Worm (Caenorhabditis elegans): ENCODE data around the gene E02C12.8.

E02C12.8 gene

DNA sequence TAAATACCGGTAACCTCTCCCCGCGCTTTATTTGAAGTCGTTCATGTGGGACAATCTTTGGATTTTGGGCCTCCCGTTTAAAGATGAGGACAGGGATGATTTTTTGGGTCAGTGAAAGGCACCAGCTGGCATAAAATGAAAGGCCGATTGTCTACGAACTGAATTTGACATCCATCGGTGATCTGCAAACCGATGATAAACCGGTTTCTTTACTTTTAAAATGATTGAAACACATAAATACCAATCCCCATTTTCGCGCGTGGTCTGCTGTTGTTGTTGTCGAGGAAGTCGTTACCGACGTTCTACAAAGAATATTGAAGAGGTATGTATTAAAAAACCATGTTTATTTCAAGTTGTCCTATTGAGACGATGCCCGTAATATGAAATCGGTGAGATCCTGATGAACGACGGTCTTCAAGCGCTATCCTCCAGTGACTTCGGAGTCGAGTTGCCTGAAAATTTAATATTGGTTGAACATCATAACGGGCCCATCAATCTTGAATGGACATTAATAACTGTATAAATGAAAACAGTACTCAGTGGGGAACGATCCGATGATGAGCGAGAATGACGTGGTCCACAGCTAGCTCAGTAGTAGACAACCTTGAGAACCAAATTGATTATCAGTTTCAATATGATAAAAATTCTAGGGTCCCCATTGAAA, 30.3 kb downstream of the E02C12.8 start (continued):
- TF ChIP-seq rec-8 (tag; optimal IDR thresholded peaks at IDR 0.05) = no peak
- peak; percentile 22; the same call in 1 of the 2 replicates for TF ChIP-seq C17E4.6 (GFP tag; IDR thresholded peaks at IDR 0.05)
- TF ChIP-seq Y67H2A.10 (GFP tag; conservative IDR thresholded peaks at IDR 0.05) = no peak; the same call in 1 of the 2 replicates
- TF ChIP-seq K11D2.4 (GFP tag; IDR thresholded peaks at IDR 0.05) = peak; percentile 82
- TF ChIP-seq zfh-2 (GFP tag; conservative IDR thresholded peaks at IDR 0.05) = no peak
- TF ChIP-seq F37B4.10 (GFP tag; IDR thresholded peaks at IDR 0.05) = 0 out of 2 replicates have a peak, but pooled peaks have one; percentile 30
- peak; percentile 77 for TF ChIP-seq ekl-4 (GFP tag; IDR thresholded peaks at IDR 0.05)
- no peak for TF ChIP-seq chd-7 (tag; optimal IDR thresholded peaks at IDR 0.05)
- peak; percentile 8; the same call in 1 of the 2 replicates for TF ChIP-seq B0336.3 (GFP tag; IDR thresholded peaks at IDR 0.05)
- TF ChIP-seq attf-5 (GFP tag; optimal IDR thresholded peaks at IDR 0.05) = no peak
- TF ChIP-seq attf-3 (GFP tag; conservative IDR thresholded peaks at IDR 0.05) = 0 out of 2 replicates have a peak, but pooled peaks have one; percentile 40
- no peak for TF ChIP-seq tbp1 (GFP tag; optimal IDR thresholded peaks at IDR 0.05)
- no peak for TF ChIP-seq him-1 (tag; optimal IDR thresholded peaks at IDR 0.05)
- TF ChIP-seq B0035.1 (tag; optimal IDR thresholded peaks at IDR 0.05) = no peak
- TF ChIP-seq F23B12.7 (tag; optimal IDR thresholded peaks at IDR 0.05; ENCODE audit: insufficient read depth) = peak; percentile 8
- no peak for TF ChIP-seq F33H1.4 (GFP tag; IDR thresholded peaks at IDR 0.05)
- no peak for TF ChIP-seq unc-62 (GFP tag; optimal IDR thresholded peaks at IDR 0.05)
- TF ChIP-seq T26A5.8 (tag; optimal IDR thresholded peaks at IDR 0.05) = no peak
- TF ChIP-seq F22D6.2 (tag; optimal IDR thresholded peaks at IDR 0.05) = no peak
- no peak for TF ChIP-seq snpc-4 (GFP tag; optimal IDR thresholded peaks at IDR 0.05)
- TF ChIP-seq snpc-4 (tag; optimal IDR thresholded peaks at IDR 0.05) = no peak
- TF ChIP-seq hlh-12 (tag; optimal IDR thresholded peaks at IDR 0.05) = no peak
- no peak for TF ChIP-seq zim-3 (tag; optimal IDR thresholded peaks at IDR 0.05)
- no peak for TF ChIP-seq sptf-2 (GFP tag; optimal IDR thresholded peaks at IDR 0.05)
- TF ChIP-seq snpc-1.1 (tag; optimal IDR thresholded peaks at IDR 0.05; ENCODE audit: insufficient read depth) = peak; percentile 15
- no peak for TF ChIP-seq lin-54 (GFP tag; optimal IDR thresholded peaks at IDR 0.05)
- TF ChIP-seq F52B5.7 (tag; optimal IDR thresholded peaks at IDR 0.05) = no peak
- no peak for TF ChIP-seq ztf-22 (GFP tag; optimal IDR thresholded peaks at IDR 0.05)
- TF ChIP-seq Y79H2A.3 (GFP tag; conservative IDR thresholded peaks at IDR 0.05) = peak; percentile 91
- TF ChIP-seq K12H6.12 (tag; optimal IDR thresholded peaks at IDR 0.05) = no peak
- TF ChIP-seq nhr-179 (tag; optimal IDR thresholded peaks at IDR 0.05) = no peak
- no peak for TF ChIP-seq let-607 (tag; optimal IDR thresholded peaks at IDR 0.05)
- no peak for TF ChIP-seq Y53F4B.3 (GFP tag; IDR thresholded peaks at IDR 0.05)
- TF ChIP-seq hmg-20 (GFP tag; IDR thresholded peaks at IDR 0.05) = peak; percentile 51; the same call in 1 of the 2 replicates
- TF ChIP-seq ztf-18 (tag; optimal IDR thresholded peaks at IDR 0.05) = no peak
- TF ChIP-seq lsy-27 (tag; optimal IDR thresholded peaks at IDR 0.05; ENCODE audit: borderline replicate concordance, insufficient read depth) = no peak
- peak; percentile 59 for TF ChIP-seq ztf-28 (GFP tag; IDR thresholded peaks at IDR 0.05)
- TF ChIP-seq ceh-100 (GFP tag; IDR thresholded peaks at IDR 0.05) = no peak; the same call in 1 of the 2 replicates
- no peak for TF ChIP-seq mxl-1 (tag; optimal IDR thresholded peaks at IDR 0.05)
- no peak; the same call in 1 of the 2 replicates for TF ChIP-seq lin-26 (GFP tag; IDR thresholded peaks at IDR 0.05)
- no peak for TF ChIP-seq ztf-3 (GFP tag; optimal IDR thresholded peaks at IDR 0.05)
- TF ChIP-seq tlf-1 (GFP tag; optimal IDR thresholded peaks at IDR 0.05) = peak; percentile 34
- no peak for TF ChIP-seq ztf-26 (tag; optimal IDR thresholded peaks at IDR 0.05)
- no peak for TF ChIP-seq hlh-26 (GFP tag; conservative IDR thresholded peaks at IDR 0.05)
- peak; percentile 43; the same call in 1 of the 2 replicates for TF ChIP-seq hsf-1 (GFP tag; IDR thresholded peaks at IDR 0.05)
- no peak for TF ChIP-seq lin-40 (tag; optimal IDR thresholded peaks at IDR 0.05)
- no peak for TF ChIP-seq F57A8.1 (GFP tag; optimal IDR thresholded peaks at IDR 0.05)

Measured in whole organism, young adult.